Worm (Caenorhabditis elegans) whole organism, late embryonic: ENCODE measurements around the gene msp-78.

ENCODE experiments used
- C08G9.2 ChIP-seq: sonication (generic microtip); optimal IDR thresholded peaks from 2 replicates; lab custom pipeline; 2016; ENCODE audit warnings: mild to moderate bottlenecking, missing genetic modification characterization, moderate library complexity, missing compliant biosample characterization
- K02D7.2 ChIP-seq: sonication (generic microtip); optimal IDR thresholded peaks from 2 replicates; lab custom pipeline; 2017; ENCODE audit warnings: mild to moderate bottlenecking, missing genetic modification characterization, missing compliant biosample characterization
- K09A11.1 ChIP-seq: sonication (generic microtip); optimal IDR thresholded peaks from 2 replicates; lab custom pipeline; 2017; ENCODE audit warnings: antibody characterized with exemption, mild to moderate bottlenecking, missing genetic modification characterization, missing compliant biosample characterization; ENCODE audit not compliant: insufficient read depth
- T23F11.4 ChIP-seq: fragments of 200-800 bp; sonication (Bioruptor generic); optimal IDR thresholded peaks from 2 replicates; lab custom pipeline; 2018; ENCODE audit warnings: mild to moderate bottlenecking, missing genetic modification characterization, missing compliant biosample characterization
- ama-1 ChIP-seq: fragments of 150-350 bp; optimal IDR thresholded peaks from 2 replicates; lab custom pipeline; 2014
- ceh-14 ChIP-seq: sonication (generic microtip); optimal IDR thresholded peaks from 2 replicates; lab custom pipeline; 2016; ENCODE audit warnings: missing genotype, missing genetic modification characterization, missing compliant biosample characterization
- ceh-2 ChIP-seq: sonication (generic microtip); optimal IDR thresholded peaks from 2 replicates; lab custom pipeline; 2016; ENCODE audit warnings: missing genotype, missing genetic modification characterization, missing compliant biosample characterization
- ceh-31 ChIP-seq: sonication (generic microtip); optimal IDR thresholded peaks from 2 replicates; lab custom pipeline; 2016; ENCODE audit warnings: missing genetic modification characterization, missing compliant biosample characterization
- ceh-34 ChIP-seq: sonication (generic microtip); optimal IDR thresholded peaks from 2 replicates; lab custom pipeline; 2016; ENCODE audit warnings: mild to moderate bottlenecking, missing genetic modification characterization, missing compliant biosample characterization
- ceh-45 ChIP-seq: fragments of 200-800 bp; sonication (Bioruptor generic); IDR thresholded peaks from 2 replicates; pipeline ENCODE4 v1.3.6; 2022; ENCODE audit warnings: missing genetic modification reagents, missing genetic modification characterization, missing compliant biosample characterization
- ceh-9 ChIP-seq: sonication (generic microtip); optimal IDR thresholded peaks from 2 replicates; lab custom pipeline; 2016; ENCODE audit warnings: mild to moderate bottlenecking, missing genetic modification characterization, inconsistent platforms, missing compliant biosample characterization
- dve-1 ChIP-seq: sonication (generic microtip); optimal IDR thresholded peaks from 2 replicates; lab custom pipeline; 2017; ENCODE audit warnings: antibody characterized with exemption, mild to moderate bottlenecking, missing genetic modification characterization, missing compliant biosample characterization
- elt-2 ChIP-seq: sonication (generic microtip); optimal IDR thresholded peaks from 2 replicates; lab custom pipeline; 2016; ENCODE audit warnings: missing genetic modification reagents, missing genetic modification characterization, missing compliant biosample characterization
- ets-4 ChIP-seq: sonication (generic microtip); optimal IDR thresholded peaks from 2 replicates; lab custom pipeline; 2016; ENCODE audit warnings: missing genetic modification characterization, missing compliant biosample characterization
- fkh-10 ChIP-seq: fragments of 150-350 bp; optimal IDR thresholded peaks from 2 replicates; lab custom pipeline; 2014; ENCODE audit warnings: missing biosample characterization, missing genetic modification reagents, missing genetic modification characterization
- hlh-15 ChIP-seq: sonication (generic microtip); optimal IDR thresholded peaks from 2 replicates; lab custom pipeline; 2016; ENCODE audit warnings: missing genetic modification characterization, missing compliant biosample characterization
- lim-6 ChIP-seq: sonication (generic microtip); optimal IDR thresholded peaks from 2 replicates; lab custom pipeline; 2016; ENCODE audit warnings: missing genetic modification characterization, missing compliant biosample characterization
- lin-11 ChIP-seq: fragments of 200-800 bp; sonication (Bioruptor generic); optimal IDR thresholded peaks from 2 replicates; lab custom pipeline; 2018; ENCODE audit warnings: mild to moderate bottlenecking, missing genetic modification characterization, missing compliant biosample characterization
- mec-3 ChIP-seq: sonication (generic microtip); optimal IDR thresholded peaks from 2 replicates; lab custom pipeline; 2016; ENCODE audit warnings: borderline replicate concordance, missing genetic modification characterization, missing compliant biosample characterization
- nfya-1 ChIP-seq: sonication (generic microtip); optimal IDR thresholded peaks from 2 replicates; lab custom pipeline; 2017; ENCODE audit warnings: missing genetic modification characterization, mild to moderate bottlenecking, missing compliant biosample characterization, antibody characterized with exemption, moderate library complexity
- odd-2 ChIP-seq: sonication (generic microtip); optimal IDR thresholded peaks from 2 replicates; lab custom pipeline; 2017; ENCODE audit warnings: antibody characterized with exemption, mild to moderate bottlenecking, missing genetic modification characterization, missing compliant biosample characterization
- pag-3 ChIP-seq: sonication (generic microtip); optimal IDR thresholded peaks from 2 replicates; lab custom pipeline; 2016; ENCODE audit warnings: missing compliant biosample characterization, missing genetic modification characterization, borderline replicate concordance
- pat-9 ChIP-seq: fragments of 200-800 bp; sonication (Bioruptor generic); optimal IDR thresholded peaks from 2 replicates; lab custom pipeline; 2018; ENCODE audit warnings: mild to moderate bottlenecking, missing genetic modification characterization, moderate library complexity, missing compliant biosample characterization
- pha-2 ChIP-seq: sonication (generic microtip); optimal IDR thresholded peaks from 2 replicates; lab custom pipeline; 2017; ENCODE audit warnings: mild to moderate bottlenecking, missing genetic modification characterization, missing compliant biosample characterization
- pqm-1 ChIP-seq: sonication (generic microtip); optimal IDR thresholded peaks from 2 replicates; lab custom pipeline; 2016; ENCODE audit warnings: missing genetic modification characterization, missing compliant biosample characterization
- pros-1 ChIP-seq: fragments of 150-350 bp; optimal IDR thresholded peaks from 2 replicates; lab custom pipeline; 2014; ENCODE audit warnings: missing biosample characterization, missing genetic modification reagents, missing genetic modification characterization
- rnt-1 ChIP-seq: sonication (generic microtip); optimal IDR thresholded peaks from 2 replicates; lab custom pipeline; 2016; ENCODE audit warnings: missing genetic modification characterization, missing compliant biosample characterization
- sox-2 ChIP-seq: fragments of 200-800 bp; sonication (Bioruptor generic); IDR thresholded peaks from 2 replicates; pipeline ENCODE4 v1.3.6; 2022; ENCODE audit warnings: missing genetic modification reagents, missing genetic modification characterization, missing compliant biosample characterization
- syd-9 ChIP-seq: sonication (generic microtip); optimal IDR thresholded peaks from 2 replicates; lab custom pipeline; 2016; ENCODE audit warnings: mild to moderate bottlenecking, missing genetic modification characterization, moderate library complexity, missing compliant biosample characterization
- tbx-2 ChIP-seq: sonication (generic microtip); optimal IDR thresholded peaks from 2 replicates; lab custom pipeline; 2016; ENCODE audit warnings: missing genetic modification characterization, missing compliant biosample characterization
- tbx-7 ChIP-seq: sonication (generic microtip); optimal IDR thresholded peaks from 2 replicates; lab custom pipeline; 2016; ENCODE audit warnings: missing genotype, missing genetic modification characterization, missing compliant biosample characterization
- ttx-3 ChIP-seq: sonication (generic microtip); optimal IDR thresholded peaks from 2 replicates; lab custom pipeline; 2016; ENCODE audit warnings: missing genetic modification reagents, missing genetic modification characterization, missing compliant biosample characterization
- unc-3 ChIP-seq, 2 experiments: fragments of 200-800 bp in 1 of 2; sonication (Bioruptor generic) in 1 of 2; sonication (generic microtip) in 1 of 2; conservative IDR thresholded peaks in 1 of 2; optimal IDR thresholded peaks in 1 of 2; 2 replicates each; pipeline versions ENCODE4 v1.3.6 to Lab custom; 2016 to 2022; ENCODE audit warnings: missing compliant biosample characterization in 2 of 2, missing genetic modification characterization in 2 of 2, missing genetic modification reagents in 1 of 2
- unc-42 ChIP-seq: sonication (generic microtip); optimal IDR thresholded peaks from 2 replicates; lab custom pipeline; 2016; ENCODE audit warnings: missing genotype, missing genetic modification characterization, missing compliant biosample characterization
- unc-55 ChIP-seq: sonication (generic microtip); optimal IDR thresholded peaks from 2 replicates; lab custom pipeline; 2017; ENCODE audit warnings: missing biosample characterization, missing genetic modification reagents, missing genetic modification characterization
- ztf-16 ChIP-seq: sonication (generic microtip); optimal IDR thresholded peaks from 2 replicates; lab custom pipeline; 2017; ENCODE audit warnings: missing genetic modification characterization, missing compliant biosample characterization

Gene msp-78

ce11 chrIV:9772096-9772720 lies 2.4 kb downstream of the msp-78 start, which contains the start of gene cav-1 (continued):
- TF ChIP-seq mec-3 (tag; lab: Kevin White, UChicago) (no peak), ama-1 (peak; percentile 58), T23F11.4 (GFP tag; lab: Kevin White, UChicago) (no peak)
- TF ChIP-seq, all 69 proteins: peak for 6

- TF ChIP-seq pha-2 (tag; lab: Kevin White, UChicago) (peak; percentile 3), fkh-10 (GFP tag; lab: Kevin White, UChicago) (no peak), sox-2 (GFP tag; lab: Robert Waterston, UW) (peak; percentile 15; the same call in 1 of the 2 replicates), ama-1 (peak; percentile 88), K02D7.2 (tag; lab: Kevin White, UChicago) (no peak), ceh-34 (peak; percentile 35)
Measured at ce11 chrIV:9773441-9773840, 3.6 kb downstream of the msp-78 start.

ce11 chrIV:9777535-9777934 lies 7.7 kb downstream of the msp-78 start, which contains the start of gene sna-2:
TSS of gene sna-2 (minus strand) at chrIV:9777634.
- TF ChIP-seq pat-9 (tag; lab: Kevin White, UChicago) (no peak), ceh-2 (peak; percentile 69), dve-1 (tag; lab: Kevin White, UChicago) (no peak), C08G9.2 (peak; percentile 83), mec-3 (tag; lab: Kevin White, UChicago) (no peak), tbx-7 (peak; percentile 37), ceh-45 (no peak), ceh-9 (no peak), odd-2 (tag; lab: Kevin White, UChicago) (no peak), pros-1 (tag; lab: Kevin White, UChicago) (no peak), rnt-1 (tag; lab: Kevin White, UChicago) (peak; percentile 50), ceh-31 (tag; lab: Kevin White, UChicago) (peak; percentile 92), ets-4 (peak; percentile 66), tbx-2 (tag; lab: Kevin White, UChicago) (peak; percentile 45), ttx-3 (no peak), ztf-16 (no peak), unc-42 (tag; lab: Kevin White, UChicago) (peak; percentile 54), nfya-1 (tag; lab: Kevin White, UChicago) (peak; percentile 20)

ce11 chrIV:9778016-9778415 lies 8.2 kb downstream of the msp-78 start, which contains the start of gene T13F2.6:
TSS of gene T13F2.6 (plus strand) at chrIV:9778321.
- TF ChIP-seq unc-42 (tag; lab: Kevin White, UChicago) (no peak), tbx-2 (tag; lab: Kevin White, UChicago) (no peak), K09A11.1 (tag; lab: Kevin White, UChicago) (no peak)
- TF ChIP-seq, all 69 proteins: peak for 0

ce11 chrIV:9784689-9785088 lies 14.8 kb downstream of the msp-78 start, which contains the start of gene sre-4:
TSS of gene sre-4 (minus strand) at chrIV:9784789.
- TF ChIP-seq pag-3 (tag; lab: Kevin White, UChicago) (no peak), ceh-14 (no peak), hlh-15 (tag; lab: Kevin White, UChicago) (no peak), lim-6 (tag; lab: Kevin White, UChicago) (no peak), elt-2 (no peak), unc-55 (GFP tag; lab: Kevin White, UChicago) (no peak), K09A11.1 (tag; lab: Kevin White, UChicago) (no peak), unc-3 (GFP tag; conservative IDR thresholded peaks at IDR 0.05; lab: Robert Waterston, UW) (no peak), unc-3 (tag; optimal IDR thresholded peaks at IDR 0.05; lab: Kevin White, UChicago) (no peak), syd-9 (tag; lab: Kevin White, UChicago) (no peak), rnt-1 (tag; lab: Kevin White, UChicago) (no peak), pqm-1 (tag; lab: Kevin White, UChicago) (no peak), odd-2 (tag; lab: Kevin White, UChicago) (no peak), lin-11 (tag; lab: Kevin White, UChicago) (no peak)
